Fruit fly (Drosophila melanogaster) whole organism, embryonic: ENCODE data around the gene Root.

Experiments used
- Ada2b ChIP-seq: fragments of 200-800 bp; sonication (Bioruptor generic); IDR thresholded peaks from 2 replicates; pipeline ENCODE4 v1.3.6; 2022; ENCODE audit warnings: missing biosample characterization, missing genetic modification characterization
- B-H2 ChIP-seq: fragments of 200-800 bp; sonication (Bioruptor generic); optimal IDR thresholded peaks from 2 replicates; lab custom pipeline; 2018; ENCODE audit warnings: missing biosample characterization, mild to moderate bottlenecking, missing genetic modification characterization
- Bteb2 ChIP-seq: fragments of 200-800 bp; sonication (Bioruptor generic); optimal IDR thresholded peaks from 2 replicates; lab custom pipeline; 2016; ENCODE audit warnings: missing biosample characterization, missing genetic modification characterization
- CG10147 ChIP-seq: fragments of 200-800 bp; sonication (Bioruptor generic); optimal IDR thresholded peaks from 2 replicates; lab custom pipeline; 2019; ENCODE audit warnings: missing biosample characterization, mild to moderate bottlenecking, missing genetic modification characterization, moderate library complexity
- CG1233 ChIP-seq: fragments of 200-800 bp; sonication (Bioruptor generic); optimal IDR thresholded peaks from 4 replicates; lab custom pipeline; 2018; ENCODE audit warnings: missing biosample characterization, mild to moderate bottlenecking, missing genetic modification characterization
- CG14667 ChIP-seq: fragments of 200-800 bp; sonication (Bioruptor generic); IDR thresholded peaks from 2 replicates; pipeline ENCODE4 v1.3.6; 2022; ENCODE audit warnings: missing biosample characterization, missing genetic modification characterization
- CG15269 ChIP-seq: fragments of 200-800 bp; sonication (Bioruptor generic); optimal IDR thresholded peaks from 2 replicates; lab custom pipeline; 2018; ENCODE audit warnings: missing biosample characterization, mild to moderate bottlenecking, missing genetic modification characterization, moderate library complexity
- CG17385 ChIP-seq: fragments of 200-800 bp; sonication (Bioruptor generic); optimal IDR thresholded peaks from 3 replicates; lab custom pipeline; 2018; ENCODE audit warnings: missing biosample characterization, mild to moderate bottlenecking, missing genetic modification characterization
- CG17568 ChIP-seq: fragments of 200-800 bp; sonication (Bioruptor generic); optimal IDR thresholded peaks from 2 replicates; lab custom pipeline; 2018; ENCODE audit warnings: missing biosample characterization, mild to moderate bottlenecking, missing genetic modification characterization, moderate library complexity
- CG17612 ChIP-seq: fragments of 200-800 bp; sonication (Bioruptor generic); IDR thresholded peaks from 2 replicates; pipeline ENCODE4 v1.3.6; 2022; ENCODE audit warnings: missing biosample characterization, missing genetic modification characterization
- CG1832 ChIP-seq: fragments of 200-800 bp; sonication (Bioruptor generic); optimal IDR thresholded peaks from 2 replicates; lab custom pipeline; 2017; ENCODE audit warnings: missing biosample characterization, mild to moderate bottlenecking, missing genetic modification characterization, inconsistent platforms
- CG2199 ChIP-seq: fragments of 200-800 bp; sonication (Bioruptor generic); IDR thresholded peaks from 3 replicates; pipeline ENCODE4 v1.3.6; 2022; ENCODE audit warnings: missing biosample characterization, missing genetic modification characterization
- CG34422 ChIP-seq: fragments of 200-800 bp; sonication (Bioruptor generic); IDR thresholded peaks from 3 replicates; pipeline ENCODE4 v1.3.6; 2022; ENCODE audit warnings: missing biosample characterization, missing genetic modification characterization
- CG4328 ChIP-seq: fragments of 200-800 bp; sonication (Bioruptor generic); optimal IDR thresholded peaks from 3 replicates; lab custom pipeline; 2017; ENCODE audit warnings: missing biosample characterization, missing genetic modification reagents, missing genetic modification characterization
- CG4424 ChIP-seq: fragments of 200-800 bp; sonication (Bioruptor generic); optimal IDR thresholded peaks from 3 replicates; lab custom pipeline; 2016; ENCODE audit warnings: missing biosample characterization, missing genetic modification characterization
- CG5953 ChIP-seq: fragments of 200-800 bp; sonication (Bioruptor generic); IDR thresholded peaks from 2 replicates; pipeline ENCODE4 v1.3.6; 2022; ENCODE audit warnings: missing biosample characterization, missing genetic modification characterization
- CG6813 ChIP-seq: fragments of 200-800 bp; sonication (Bioruptor generic); optimal IDR thresholded peaks from 2 replicates; lab custom pipeline; 2017; ENCODE audit warnings: missing biosample characterization, missing genetic modification characterization, mild to moderate bottlenecking, moderate library complexity, missing genetic modification reagents
- CG7372 ChIP-seq: fragments of 200-800 bp; sonication (Bioruptor generic); IDR thresholded peaks from 2 replicates; pipeline ENCODE4 v1.3.6; 2022; ENCODE audit warnings: missing biosample characterization, missing genetic modification characterization
- CG9437 ChIP-seq: fragments of 200-800 bp; sonication (Bioruptor generic); optimal IDR thresholded peaks from 2 replicates; lab custom pipeline; 2018; ENCODE audit warnings: missing biosample characterization, mild to moderate bottlenecking, missing genetic modification characterization
- CG9727 ChIP-seq: fragments of 200-800 bp; sonication (Bioruptor generic); optimal IDR thresholded peaks from 3 replicates; lab custom pipeline; 2017; ENCODE audit warnings: missing biosample characterization, mild to moderate bottlenecking, missing genetic modification characterization
- CG9876 ChIP-seq: fragments of 200-800 bp; sonication (Bioruptor generic); optimal IDR thresholded peaks from 2 replicates; lab custom pipeline; 2016; ENCODE audit warnings: missing biosample characterization, missing genetic modification characterization
- D19A ChIP-seq: fragments of 200-800 bp; optimal IDR thresholded peaks from 3 replicates; lab custom pipeline; 2019; ENCODE audit warnings: missing biosample characterization, mild to moderate bottlenecking, missing genetic modification characterization, moderate library complexity
- Dbx ChIP-seq: fragments of 200-800 bp; sonication (Bioruptor generic); IDR thresholded peaks from 3 replicates; pipeline ENCODE4 v1.3.6; 2022; ENCODE audit warnings: missing biosample characterization, missing genetic modification characterization
- Dp ChIP-seq: fragments of 200-800 bp; sonication (Bioruptor generic); optimal IDR thresholded peaks from 2 replicates; lab custom pipeline; 2018; ENCODE audit warnings: missing biosample characterization, mild to moderate bottlenecking, missing genetic modification characterization, moderate library complexity
- Gug ChIP-seq: fragments of 200-800 bp; sonication (Bioruptor generic); IDR thresholded peaks from 4 replicates; pipeline ENCODE4 v1.3.6; 2022; ENCODE audit warnings: missing biosample characterization, missing genetic modification characterization
- HLH3B ChIP-seq: fragments of 200-800 bp; sonication (Bioruptor generic); IDR thresholded peaks from 2 replicates; pipeline ENCODE4 v1.3.6; 2022; ENCODE audit warnings: missing biosample characterization, missing genetic modification characterization
- Hr39 ChIP-seq: fragments of >200 bp; optimal IDR thresholded peaks from 2 replicates; lab custom pipeline; 2017
- Mad ChIP-seq: fragments of 200-800 bp; sonication (Bioruptor generic); optimal IDR thresholded peaks from 2 replicates; lab custom pipeline; 2016; ENCODE audit warnings: missing biosample characterization, missing genetic modification characterization
- Oaz ChIP-seq: fragments of 200-800 bp; sonication (Bioruptor generic); IDR thresholded peaks from 2 replicates; pipeline ENCODE4 v1.3.6; 2022; ENCODE audit warnings: missing biosample characterization, missing genetic modification characterization
- Scr ChIP-seq: fragments of 200-800 bp; sonication (Bioruptor generic); IDR thresholded peaks from 2 replicates; pipeline ENCODE4 v1.3.6; 2022; ENCODE audit warnings: missing biosample characterization, missing genetic modification characterization; ENCODE audit not compliant: partially characterized antibody
- amos ChIP-seq: fragments of 200-800 bp; sonication (Bioruptor generic); IDR thresholded peaks from 2 replicates; pipeline ENCODE4 v1.3.6; 2022; ENCODE audit warnings: missing biosample characterization, missing genetic modification characterization; ENCODE audit not compliant: partially characterized antibody
- bcd ChIP-seq: fragments of 200-800 bp; sonication (Bioruptor generic); optimal IDR thresholded peaks from 2 replicates; lab custom pipeline; 2017; ENCODE audit warnings: missing biosample characterization, mild to moderate bottlenecking, missing genetic modification characterization
- bigmax ChIP-seq: fragments of 200-800 bp; sonication (Bioruptor generic); optimal IDR thresholded peaks from 2 replicates; lab custom pipeline; 2018; ENCODE audit warnings: missing biosample characterization, mild to moderate bottlenecking, missing genetic modification characterization
- bowl ChIP-seq: fragments of 200-800 bp; sonication (Bioruptor generic); IDR thresholded peaks from 2 replicates; pipeline ENCODE4 v1.3.6; 2022; ENCODE audit warnings: missing biosample characterization, missing genetic modification characterization
- crc ChIP-seq: fragments of 200-800 bp; sonication (Bioruptor generic); optimal IDR thresholded peaks from 2 replicates; lab custom pipeline; 2016; ENCODE audit warnings: missing biosample characterization, missing genetic modification characterization
- en ChIP-seq: fragments of 200-800 bp; sonication (Bioruptor generic); optimal IDR thresholded peaks from 2 replicates; lab custom pipeline; 2016; ENCODE audit warnings: missing biosample characterization, missing genetic modification characterization
- exex ChIP-seq: fragments of 200-800 bp; sonication (Bioruptor generic); optimal IDR thresholded peaks from 4 replicates; lab custom pipeline; 2018; ENCODE audit warnings: missing biosample characterization, mild to moderate bottlenecking, missing genetic modification characterization, moderate library complexity
- eyg ChIP-seq: fragments of 200-800 bp; sonication (Bioruptor generic); optimal IDR thresholded peaks from 3 replicates; lab custom pipeline; 2016; ENCODE audit warnings: missing biosample characterization, missing genetic modification characterization
- gem ChIP-seq: fragments of 200-800 bp; sonication (Bioruptor generic); optimal IDR thresholded peaks from 2 replicates; lab custom pipeline; 2019; ENCODE audit warnings: missing biosample characterization, mild to moderate bottlenecking, missing genetic modification characterization, moderate library complexity
- gfzf ChIP-seq: fragments of 200-800 bp; sonication (Bioruptor generic); optimal IDR thresholded peaks from 2 replicates; lab custom pipeline; 2016; ENCODE audit warnings: missing biosample characterization, mild to moderate bottlenecking, missing genetic modification characterization, moderate library complexity
- h ChIP-seq: fragments of >200 bp; optimal IDR thresholded peaks from 2 replicates; lab custom pipeline; 2017
- pfk ChIP-seq: fragments of 200-800 bp; sonication (Bioruptor generic); optimal IDR thresholded peaks from 2 replicates; lab custom pipeline; 2018; ENCODE audit warnings: missing biosample characterization, mild to moderate bottlenecking, missing genetic modification characterization, moderate library complexity
- pnt ChIP-seq: fragments of 200-800 bp; sonication (Bioruptor generic); optimal IDR thresholded peaks from 3 replicates; lab custom pipeline; 2016; ENCODE audit warnings: missing biosample characterization, missing genetic modification characterization
- pzg ChIP-seq: fragments of 200-800 bp; sonication (Bioruptor generic); optimal IDR thresholded peaks from 3 replicates; lab custom pipeline; 2018; ENCODE audit warnings: missing biosample characterization, mild to moderate bottlenecking, missing genetic modification characterization, moderate library complexity
- ro ChIP-seq: fragments of 200-800 bp; sonication (Bioruptor generic); IDR thresholded peaks from 2 replicates; pipeline ENCODE4 v1.3.6; 2022; ENCODE audit warnings: missing biosample characterization, missing genetic modification characterization
- sens-2 ChIP-seq: fragments of 200-800 bp; sonication (Bioruptor generic); IDR thresholded peaks from 2 replicates; pipeline ENCODE4 v1.3.6; 2022; ENCODE audit warnings: missing biosample characterization, missing genetic modification characterization
- sqz ChIP-seq: fragments of 200-800 bp; sonication (Bioruptor generic); optimal IDR thresholded peaks from 3 replicates; lab custom pipeline; 2018; ENCODE audit warnings: missing biosample characterization, mild to moderate bottlenecking, missing genetic modification characterization
- tll ChIP-seq, 2 experiments: fragments of 200-800 bp in 1 of 2; fragments of >200 bp in 1 of 2; sonication (Bioruptor generic) in 1 of 2; optimal IDR thresholded peaks; 2 replicates each; lab custom pipeline; 2017 to 2019; ENCODE audit warnings: missing biosample characterization in 2 of 2, missing genetic modification characterization in 2 of 2, mild to moderate bottlenecking in 1 of 2, moderate library complexity in 1 of 2
- trh ChIP-seq: fragments of 200-800 bp; sonication (Bioruptor generic); optimal IDR thresholded peaks from 2 replicates; lab custom pipeline; 2016; ENCODE audit warnings: missing biosample characterization, missing genetic modification characterization

Gene Root

DNA sequence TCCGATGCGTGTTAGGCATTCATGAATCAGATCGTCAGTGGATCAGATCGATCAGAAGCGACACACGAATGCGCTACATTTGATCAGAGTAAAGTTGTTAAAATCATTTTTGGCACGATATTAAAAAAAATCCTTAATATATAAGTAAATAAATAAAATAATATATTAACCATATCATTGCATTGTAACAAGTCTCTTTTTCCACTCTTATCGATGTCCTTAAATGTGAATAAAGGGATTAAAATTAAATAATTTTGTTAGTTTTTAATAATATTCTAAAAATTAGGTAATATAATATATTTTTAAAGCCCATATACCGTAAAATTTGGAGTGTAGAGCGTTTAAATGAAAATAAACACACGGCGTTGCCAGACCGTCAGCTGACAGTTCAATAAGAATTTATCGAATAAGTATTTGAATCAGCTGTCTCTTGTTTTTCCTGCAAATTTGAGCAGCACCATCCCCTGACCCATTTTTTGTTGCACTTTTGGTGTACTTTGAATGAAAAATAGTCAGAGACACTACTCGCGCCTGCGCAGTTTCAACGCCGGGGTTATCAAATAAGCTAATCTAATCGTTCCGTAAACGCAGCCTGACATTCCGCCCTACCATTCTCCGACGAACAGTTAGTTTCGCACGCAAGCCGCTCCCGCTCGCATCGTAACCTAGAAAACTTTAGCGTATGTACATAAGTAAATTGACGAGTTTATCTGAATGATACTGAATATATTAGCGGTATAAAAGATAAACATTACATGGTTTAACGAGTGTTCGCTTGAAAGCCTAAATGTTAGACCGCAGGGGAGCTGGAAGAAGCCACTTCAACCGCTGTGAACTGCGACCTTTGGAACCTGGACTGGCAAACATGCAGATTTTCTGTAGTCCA is 39.1 kb downstream of the Root start, which contains the start of the genes p38a and CG6178 (continued):
- TF ChIP-seq CG1233 (peak; percentile 97), CG17612 (peak; percentile 91), Gug (GFP tag; lab: Robert Waterston, UW) (peak; percentile 95), Oaz (GFP tag; lab: Robert Waterston, UW) (peak; percentile 90), CG17568 (GFP tag; lab: Kevin White, UChicago) (peak; percentile 81), pzg (GFP tag; lab: Kevin White, UChicago) (peak; percentile 52), sens-2 (peak; percentile 83), tll (GFP tag; optimal IDR thresholded peaks at IDR 0.05; lab: Kevin White, UChicago) (no peak), CG1832 (no peak), Ada2b (GFP tag; lab: Robert Waterston, UW) (peak; percentile 95), CG4424 (GFP tag; lab: Kevin White, UChicago) (peak; percentile 94), CG5953 (GFP tag; lab: Robert Waterston, UW) (peak; percentile 94), Hr39 (lab: Kevin White, UChicago) (no peak), CG14667 (GFP tag; lab: Robert Waterston, UW) (peak; percentile 96), CG34422 (GFP tag; lab: Robert Waterston, UW) (peak; percentile 96), CG9876 (peak; percentile 13), gfzf (GFP tag; lab: Kevin White, UChicago) (no peak), h (lab: Kevin White, UChicago) (no peak), D19A (tag; lab: Kevin White, UChicago) (peak; percentile 98), amos (GFP tag; lab: Robert Waterston, UW) (no peak), ro (peak; percentile 92), CG15269 (peak; percentile 99), CG4328 (GFP tag; lab: Kevin White, UChicago) (peak; percentile 95), Dp (peak; percentile 59), sqz (GFP tag; lab: Kevin White, UChicago) (peak; percentile 91), bcd (GFP tag; lab: Kevin White, UChicago) (peak; percentile 98), crc (GFP tag; lab: Kevin White, UChicago) (no peak), Mad (GFP tag; lab: Kevin White, UChicago) (peak; percentile 73), eyg (GFP tag; lab: Kevin White, UChicago) (peak; percentile 21), B-H2 (GFP tag; lab: Kevin White, UChicago) (peak; percentile 96), Dbx (GFP tag; lab: Robert Waterston, UW) (peak; percentile 96), CG6813 (GFP tag; lab: Kevin White, UChicago) (peak; percentile 94), exex (tag; lab: Kevin White, UChicago) (peak; percentile 89), gem (tag; lab: Kevin White, UChicago) (peak; percentile 99), pfk (GFP tag; lab: Kevin White, UChicago) (peak; percentile 43), Scr (GFP tag; lab: Robert Waterston, UW) (0 out of 2 replicates have a peak, but pooled peaks have one; percentile 14), Bteb2 (GFP tag; lab: Kevin White, UChicago) (peak; percentile 21), CG17385 (peak; percentile 94), CG9727 (GFP tag; lab: Kevin White, UChicago) (peak; percentile 98), HLH3B (GFP tag; lab: Robert Waterston, UW) (peak; percentile 97), trh (peak; percentile 84), CG9437 (GFP tag; lab: Kevin White, UChicago) (peak; percentile 96), CG10147 (peak; percentile 98), pnt (GFP tag; lab: Kevin White, UChicago) (peak; percentile 53), CG2199 (GFP tag; lab: Robert Waterston, UW) (peak; percentile 92), bowl (peak; percentile 90), CG7372 (peak; percentile 96), bigmax (GFP tag; lab: Kevin White, UChicago) (peak; percentile 82), en (GFP tag; lab: Kevin White, UChicago) (no peak)
